Fruit fly (Drosophila melanogaster): ENCODE results near the gene CG33796.

dm6 chr3L:16165356-16166168 lies 4.3 kb downstream of the CG33796 start:
- TF ChIP-seq Clk (GFP tag; optimal IDR thresholded peaks at IDR 0.05), result no peak
- no peak for TF ChIP-seq CG33017 (tag; optimal IDR thresholded peaks at IDR 0.05)
- no peak for TF ChIP-seq Mnt (GFP tag; optimal IDR thresholded peaks at IDR 0.05)
- TF ChIP-seq CG1620 (GFP tag; optimal IDR thresholded peaks at IDR 0.05), result no peak
- TF ChIP-seq bab1 (GFP tag; optimal IDR thresholded peaks at IDR 0.05), result peak; percentile 8
- no peak for TF ChIP-seq Crg-1 (GFP tag; optimal IDR thresholded peaks at IDR 0.05)
